Worm (Caenorhabditis elegans): ENCODE results near the gene Y46D2A.1.

Y46D2A.1 gene

ce11 chrII:3322257-3322656 is at the start of gene Y46D2A.1:
Y46D2A.1 (plus strand) TSS chrII:3322557.
- TF ChIP-seq unc-39 (tag; optimal IDR thresholded peaks at IDR 0.05) (no peak), unc-55 (GFP tag; optimal IDR thresholded peaks at IDR 0.05) (no peak), nhr-25 (tag; optimal IDR thresholded peaks at IDR 0.05) (no peak), mdl-1 (tag; optimal IDR thresholded peaks at IDR 0.05) (no peak), ama-1 (optimal IDR thresholded peaks at IDR 0.05) (no peak), nhr-11 (tag; optimal IDR thresholded peaks at IDR 0.05) (no peak), nhr-10 (tag; optimal IDR thresholded peaks at IDR 0.05) (no peak), mab-5 (tag; optimal IDR thresholded peaks at IDR 0.05) (no peak), ztf-1 (GFP tag; conservative IDR thresholded peaks at IDR 0.05) (no peak), nhr-23 (tag; optimal IDR thresholded peaks at IDR 0.05) (no peak), peb-1 (tag; optimal IDR thresholded peaks at IDR 0.05) (no peak)

ce11 chrII:3274923-3275322 is 47.4 kb upstream of the Y46D2A.1 start, which contains the start of gene F02E11.3:
F02E11.3 (minus strand) TSS chrII:3275023.
- TF ChIP-seq mdl-1 (tag; optimal IDR thresholded peaks at IDR 0.05) (no peak), dmd-4 (tag; optimal IDR thresholded peaks at IDR 0.05) (no peak), zag-1 (tag; optimal IDR thresholded peaks at IDR 0.05) (no peak), nhr-21 (tag; optimal IDR thresholded peaks at IDR 0.05) (no peak), gmeb-1 (tag; optimal IDR thresholded peaks at IDR 0.05) (no peak), blmp-1 (tag; optimal IDR thresholded peaks at IDR 0.05; ENCODE audit: insufficient read depth) (no peak), nhr-237 (tag; optimal IDR thresholded peaks at IDR 0.05) (no peak), snpc-4 (tag; optimal IDR thresholded peaks at IDR 0.05) (no peak), ztf-1 (GFP tag; conservative IDR thresholded peaks at IDR 0.05) (no peak), nhr-23 (tag; optimal IDR thresholded peaks at IDR 0.05) (no peak), nhr-25 (tag; optimal IDR thresholded peaks at IDR 0.05) (no peak), egl-27 (tag; optimal IDR thresholded peaks at IDR 0.05) (no peak), nhr-12 (tag; optimal IDR thresholded peaks at IDR 0.05) (no peak), sem-4 (tag; optimal IDR thresholded peaks at IDR 0.05) (no peak), alr-1 (tag; optimal IDR thresholded peaks at IDR 0.05) (no peak), unc-62 (GFP tag; optimal IDR thresholded peaks at IDR 0.05) (no peak), ztf-4 (tag; optimal IDR thresholded peaks at IDR 0.05) (no peak), lin-39 (tag; optimal IDR thresholded peaks at IDR 0.05) (no peak), R02D3.7 (tag; optimal IDR thresholded peaks at IDR 0.05) (no peak), ztf-11 (tag; optimal IDR thresholded peaks at IDR 0.05) (no peak)

- no peak for TF ChIP-seq nhr-237 (tag; optimal IDR thresholded peaks at IDR 0.05)
- no peak for TF ChIP-seq nhr-10 (tag; optimal IDR thresholded peaks at IDR 0.05)
- TF ChIP-seq nhr-25 (tag; optimal IDR thresholded peaks at IDR 0.05) = no peak
- no peak for TF ChIP-seq alr-1 (tag; optimal IDR thresholded peaks at IDR 0.05)
- no peak for TF ChIP-seq egl-27 (tag; optimal IDR thresholded peaks at IDR 0.05)
- TF ChIP-seq ztf-4 (tag; optimal IDR thresholded peaks at IDR 0.05) = no peak
- no peak for TF ChIP-seq nhr-11 (tag; optimal IDR thresholded peaks at IDR 0.05)
- TF ChIP-seq C34F6.9 (tag; optimal IDR thresholded peaks at IDR 0.05) = no peak
Measured at ce11 chrII:3277686-3278085, 44.7 kb upstream of the Y46D2A.1 start, which contains the start of gene F02E11.4. F02E11.4 (minus strand) TSS chrII:3277786.

DNA sequence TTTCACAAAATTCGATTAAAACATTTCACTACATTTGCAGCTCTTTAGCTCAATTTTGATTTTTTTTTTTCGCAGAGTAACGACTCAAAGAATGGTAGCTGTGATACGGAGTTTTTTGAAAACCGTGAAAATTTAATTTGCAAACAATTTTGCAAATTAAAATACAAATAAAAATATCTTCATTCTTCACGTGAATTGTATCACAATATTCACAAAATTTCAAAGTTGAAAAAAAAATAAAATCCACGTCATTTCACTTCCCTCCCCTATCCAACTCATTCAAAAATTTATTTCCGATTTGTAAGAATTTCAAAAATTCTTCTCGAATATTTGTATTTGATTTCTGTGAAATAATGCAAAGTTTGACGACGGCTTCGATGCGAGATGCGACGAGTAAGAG is 43.7 kb upstream of the Y46D2A.1 start, which contains the start of gene wht-4:
wht-4 (plus strand) TSS at position 301 of the 400 bp plus-strand sequence.
- TF ChIP-seq nhr-23 (tag; optimal IDR thresholded peaks at IDR 0.05) = no peak
- no peak for TF ChIP-seq blmp-1 (tag; optimal IDR thresholded peaks at IDR 0.05; ENCODE audit: insufficient read depth)
- no peak for TF ChIP-seq nhr-25 (tag; optimal IDR thresholded peaks at IDR 0.05)
- TF ChIP-seq crh-2 (tag; optimal IDR thresholded peaks at IDR 0.05) = no peak
- TF ChIP-seq skn-1 (tag; optimal IDR thresholded peaks at IDR 0.05) = no peak
- TF ChIP-seq ZK546.5 (tag; optimal IDR thresholded peaks at IDR 0.05) = no peak
- TF ChIP-seq unc-62 (GFP tag; optimal IDR thresholded peaks at IDR 0.05) = no peak
- no peak for TF ChIP-seq ceh-82 (tag; optimal IDR thresholded peaks at IDR 0.05)
- no peak for TF ChIP-seq alr-1 (tag; optimal IDR thresholded peaks at IDR 0.05)
- no peak for TF ChIP-seq sma-9 (GFP tag; optimal IDR thresholded peaks at IDR 0.05)
- TF ChIP-seq sma-9 (tag; optimal IDR thresholded peaks at IDR 0.05) = no peak
- TF ChIP-seq nhr-12 (tag; optimal IDR thresholded peaks at IDR 0.05) = no peak
- no peak for TF ChIP-seq C34F6.9 (tag; optimal IDR thresholded peaks at IDR 0.05)
- no peak for TF ChIP-seq lsy-2 (tag; optimal IDR thresholded peaks at IDR 0.05)
- TF ChIP-seq aly-2 (tag; optimal IDR thresholded peaks at IDR 0.05) = no peak
- no peak for TF ChIP-seq nhr-21 (tag; optimal IDR thresholded peaks at IDR 0.05)
- TF ChIP-seq sem-4 (tag; optimal IDR thresholded peaks at IDR 0.05) = no peak
- TF ChIP-seq snpc-4 (tag; optimal IDR thresholded peaks at IDR 0.05) = no peak
- TF ChIP-seq ztf-11 (tag; optimal IDR thresholded peaks at IDR 0.05) = no peak
- TF ChIP-seq ztf-4 (tag; optimal IDR thresholded peaks at IDR 0.05) = no peak
- TF ChIP-seq nhr-10 (tag; optimal IDR thresholded peaks at IDR 0.05) = no peak

All from whole organism, L2 larva.